Fruit fly (Drosophila melanogaster): ENCODE results near the gene CG5938.

The CG5938 gene

dm6 chr3R:27272233-27272632, 2.4 kb upstream of the CG5938 start:
- TF ChIP-seq Eip78C (GFP tag) (peak; percentile 46), CG3032 (tag; optimal IDR thresholded peaks at IDR 0.05) (peak; percentile 15), ss (GFP tag; optimal IDR thresholded peaks at IDR 0.05) (peak in 1 of 2 experiments; percentile 22), Sox14 (GFP tag; optimal IDR thresholded peaks at IDR 0.05) (peak; percentile 31), svp (GFP tag) (no peak)

dm6 chr3R:27273118-27274062, 1.2 kb upstream of the CG5938 start, which contains the start of gene CG5934:
TSS of gene CG5934 (plus strand) at chr3R:27273705.
- TF ChIP-seq topi (GFP tag; optimal IDR thresholded peaks at IDR 0.05) (peak; percentile 31), CG6808 (GFP tag; optimal IDR thresholded peaks at IDR 0.05) (peak; percentile 6), CG1621 (tag; optimal IDR thresholded peaks at IDR 0.05) (no peak), svp (GFP tag) (peak; percentile 50), esn (GFP tag; optimal IDR thresholded peaks at IDR 0.05) (peak; percentile 52), CG8632 (GFP tag; optimal IDR thresholded peaks at IDR 0.05) (no peak), achi (GFP tag; optimal IDR thresholded peaks at IDR 0.05) (peak; percentile 26), net (GFP tag; optimal IDR thresholded peaks at IDR 0.05) (peak; percentile 19), Sox14 (GFP tag; optimal IDR thresholded peaks at IDR 0.05) (peak; percentile 52), CG6163 (GFP tag; IDR thresholded peaks at IDR 0.05) (peak; percentile 47; the same call in 1 of the 3 replicates), pdm3 (GFP tag; optimal IDR thresholded peaks at IDR 0.05) (peak; percentile 43), Eip78C (GFP tag) (peak; percentile 61), acj6 (GFP tag; optimal IDR thresholded peaks at IDR 0.05) (peak; percentile 11), Smox (GFP tag; optimal IDR thresholded peaks at IDR 0.05) (no peak), spab (GFP tag; optimal IDR thresholded peaks at IDR 0.05) (no peak), CG32006 (GFP tag; optimal IDR thresholded peaks at IDR 0.05) (peak; percentile 3), fkh (GFP tag; optimal IDR thresholded peaks at IDR 0.05) (peak; percentile 18), Met (GFP tag; optimal IDR thresholded peaks at IDR 0.05) (no peak), CG3032 (tag; optimal IDR thresholded peaks at IDR 0.05) (peak; percentile 2), OdsH (GFP tag; optimal IDR thresholded peaks at IDR 0.05) (no peak), CG10669 (GFP tag; optimal IDR thresholded peaks at IDR 0.05) (peak; percentile 1), CG6276 (GFP tag; optimal IDR thresholded peaks at IDR 0.05) (peak; percentile 73), salr (GFP tag; optimal IDR thresholded peaks at IDR 0.05) (no peak), CG34406 (GFP tag; optimal IDR thresholded peaks at IDR 0.05) (peak; percentile 15), CG8319 (GFP tag; optimal IDR thresholded peaks at IDR 0.05) (no peak), Sox102F (GFP tag; optimal IDR thresholded peaks at IDR 0.05) (no peak), Hr39 (GFP tag; optimal IDR thresholded peaks at IDR 0.05) (peak; percentile 29), cyc (GFP tag; optimal IDR thresholded peaks at IDR 0.05) (peak; percentile 53), CG6854 (GFP tag; optimal IDR thresholded peaks at IDR 0.05) (no peak), CG6792 (GFP tag; optimal IDR thresholded peaks at IDR 0.05) (peak; percentile 26), CG11902 (GFP tag; optimal IDR thresholded peaks at IDR 0.05) (peak; percentile 10), CG3919 (GFP tag; optimal IDR thresholded peaks at IDR 0.05) (peak; percentile 46), ss (GFP tag; optimal IDR thresholded peaks at IDR 0.05) (peak in 1 of 2 experiments; percentile 44), lz (GFP tag; optimal IDR thresholded peaks at IDR 0.05) (peak; percentile 35), Eip75B (GFP tag; optimal IDR thresholded peaks at IDR 0.05) (peak; percentile 46), eg (GFP tag; IDR thresholded peaks at IDR 0.05) (no peak), CG31627 (GFP tag; optimal IDR thresholded peaks at IDR 0.05) (peak; percentile 48), vri (GFP tag; optimal IDR thresholded peaks at IDR 0.05) (peak; percentile 56), CG8119 (GFP tag; IDR thresholded peaks at IDR 0.05) (no peak)

Data from whole organism, prepupa.